Worm (Caenorhabditis elegans) whole organism, L3 larva: Measurements from ENCODE around the gene clec-84.

ENCODE experiments used
- R02D3.7 ChIP-seq: fragments of 150-350 bp; optimal IDR thresholded peaks from 2 replicates; lab custom pipeline; 2014; ENCODE audit warnings: missing biosample characterization, missing genetic modification characterization
- ZK546.5 ChIP-seq: sonication (generic microtip); optimal IDR thresholded peaks from 2 replicates; lab custom pipeline; 2017; ENCODE audit warnings: missing biosample characterization, missing genetic modification characterization
- aly-2 ChIP-seq: fragments of 150-350 bp; optimal IDR thresholded peaks from 2 replicates; lab custom pipeline; 2014; ENCODE audit warnings: missing biosample characterization, missing genetic modification characterization
- ama-1 ChIP-seq: fragments of 150-350 bp; optimal IDR thresholded peaks from 2 replicates; lab custom pipeline; 2018
- ceh-28 ChIP-seq: fragments of 150-350 bp; optimal IDR thresholded peaks from 2 replicates; lab custom pipeline; 2014; ENCODE audit warnings: missing biosample characterization, missing genetic modification reagents, missing genetic modification characterization
- ceh-82 ChIP-seq: fragments of 150-350 bp; optimal IDR thresholded peaks from 2 replicates; lab custom pipeline; 2014; ENCODE audit warnings: missing biosample characterization, missing genetic modification characterization
- ceh-9 ChIP-seq: sonication (generic microtip); optimal IDR thresholded peaks from 2 replicates; lab custom pipeline; 2018; ENCODE audit warnings: missing biosample characterization, missing genetic modification characterization
- daf-12 ChIP-seq: fragments of 150-350 bp; optimal IDR thresholded peaks from 2 replicates; lab custom pipeline; 2014; ENCODE audit warnings: missing biosample characterization, missing genetic modification reagents, missing genetic modification characterization
- egl-27 ChIP-seq: sonication (generic microtip); optimal IDR thresholded peaks from 4 replicates; lab custom pipeline; 2017; ENCODE audit warnings: missing biosample characterization, missing genetic modification reagents, missing genetic modification characterization
- egl-5 ChIP-seq: fragments of 150-350 bp; optimal IDR thresholded peaks from 2 replicates; lab custom pipeline; 2017; ENCODE audit warnings: missing biosample characterization, missing genetic modification reagents, missing genetic modification characterization, inconsistent platforms
- elt-1 ChIP-seq: fragments of 150-350 bp; optimal IDR thresholded peaks from 2 replicates; lab custom pipeline; 2014; ENCODE audit warnings: missing biosample characterization, missing genetic modification characterization
- elt-2 ChIP-seq: sonication (generic microtip); optimal IDR thresholded peaks from 2 replicates; lab custom pipeline; 2016; ENCODE audit warnings: missing genetic modification reagents, mild to moderate bottlenecking, missing genetic modification characterization, missing compliant biosample characterization
- elt-3 ChIP-seq, 3 experiments: fragments of 150-350 bp in 1 of 3; sonication (generic microtip) in 2 of 3; optimal IDR thresholded peaks; 2 replicates in 2 of 3; 4 replicates in 1 of 3; lab custom pipeline; 2014 to 2017; ENCODE audit warnings: missing biosample characterization in 3 of 3, missing genetic modification characterization in 3 of 3
- eor-1 ChIP-seq, 2 experiments: fragments of 150-350 bp; optimal IDR thresholded peaks; 2 replicates each; lab custom pipeline; 2014 to 2018; ENCODE audit warnings: missing biosample characterization in 2 of 2, missing genetic modification characterization in 2 of 2
- fkh-10 ChIP-seq: sonication (generic microtip); optimal IDR thresholded peaks from 2 replicates; lab custom pipeline; 2017; ENCODE audit warnings: missing biosample characterization, missing genetic modification reagents, missing genetic modification characterization
- fos-1 ChIP-seq: fragments of 150-350 bp; optimal IDR thresholded peaks from 2 replicates; lab custom pipeline; 2014; ENCODE audit warnings: missing biosample characterization, missing genetic modification characterization
- jun-1 ChIP-seq: fragments of 150-350 bp; optimal IDR thresholded peaks from 2 replicates; lab custom pipeline; 2014; ENCODE audit warnings: missing biosample characterization, missing genetic modification reagents, missing genetic modification characterization
- lin-15B ChIP-seq: fragments of 150-350 bp; optimal IDR thresholded peaks from 2 replicates; lab custom pipeline; 2014; ENCODE audit warnings: missing biosample characterization, missing genetic modification characterization
- lin-39 ChIP-seq: fragments of 150-350 bp; optimal IDR thresholded peaks from 2 replicates; lab custom pipeline; 2018; ENCODE audit warnings: missing biosample characterization, missing genetic modification reagents, missing genetic modification characterization
- lsy-12 ChIP-seq: sonication (generic microtip); optimal IDR thresholded peaks from 2 replicates; lab custom pipeline; 2016; ENCODE audit warnings: mild to moderate bottlenecking, missing genetic modification characterization, missing compliant biosample characterization
- mml-1 ChIP-seq: fragments of 150-350 bp; sonication (generic microtip); optimal IDR thresholded peaks from 3 replicates; lab custom pipeline; 2014; ENCODE audit warnings: missing biosample characterization, missing genetic modification characterization
- nhr-11 ChIP-seq: fragments of 150-350 bp; optimal IDR thresholded peaks from 2 replicates; lab custom pipeline; 2014; ENCODE audit warnings: missing biosample characterization, missing genetic modification characterization
- nhr-12 ChIP-seq: fragments of 150-350 bp; optimal IDR thresholded peaks from 2 replicates; lab custom pipeline; 2014; ENCODE audit warnings: missing biosample characterization, missing genetic modification characterization
- nhr-23 ChIP-seq: fragments of 150-350 bp; optimal IDR thresholded peaks from 2 replicates; lab custom pipeline; 2014; ENCODE audit warnings: missing biosample characterization, missing genetic modification reagents, missing genetic modification characterization
- nhr-237 ChIP-seq: fragments of 150-350 bp; optimal IDR thresholded peaks from 2 replicates; lab custom pipeline; 2014; ENCODE audit warnings: missing biosample characterization, missing genetic modification characterization
- nhr-25 ChIP-seq: sonication (generic microtip); optimal IDR thresholded peaks from 2 replicates; lab custom pipeline; 2017; ENCODE audit warnings: missing biosample characterization, missing genetic modification characterization
- nhr-28 ChIP-seq: fragments of 150-350 bp; optimal IDR thresholded peaks from 2 replicates; lab custom pipeline; 2014; ENCODE audit warnings: missing biosample characterization, missing genetic modification characterization
- nhr-43 ChIP-seq: sonication (generic microtip); optimal IDR thresholded peaks from 2 replicates; lab custom pipeline; 2016; ENCODE audit warnings: mild to moderate bottlenecking, missing genetic modification characterization, missing compliant biosample characterization; ENCODE audit not compliant: poor library complexity, severe bottlenecking
- nhr-67 ChIP-seq: fragments of 150-350 bp; optimal IDR thresholded peaks from 2 replicates; lab custom pipeline; 2014; ENCODE audit warnings: missing biosample characterization, missing genetic modification characterization
- nhr-76 ChIP-seq: fragments of 150-350 bp; sonication (generic microtip); optimal IDR thresholded peaks from 5 replicates; lab custom pipeline; 2014; ENCODE audit warnings: missing biosample characterization, missing genetic modification characterization
- nhr-77 ChIP-seq: fragments of 150-350 bp; optimal IDR thresholded peaks from 2 replicates; lab custom pipeline; 2014; ENCODE audit warnings: missing biosample characterization, missing genetic modification characterization
- pha-4 ChIP-seq: fragments of 150-350 bp; optimal IDR thresholded peaks from 2 replicates; lab custom pipeline; 2014; ENCODE audit warnings: missing biosample characterization, missing genetic modification reagents, missing genetic modification characterization
- pqm-1 ChIP-seq: fragments of 150-350 bp; optimal IDR thresholded peaks from 2 replicates; lab custom pipeline; 2017; ENCODE audit warnings: missing biosample characterization, missing genetic modification characterization, inconsistent platforms
- sea-2 ChIP-seq: fragments of 150-350 bp; sonication (generic microtip); optimal IDR thresholded peaks from 4 replicates; lab custom pipeline; 2014; ENCODE audit warnings: missing biosample characterization, missing genetic modification reagents, missing genetic modification characterization
- skn-1 ChIP-seq: fragments of 150-350 bp; optimal IDR thresholded peaks from 2 replicates; lab custom pipeline; 2014; ENCODE audit warnings: missing biosample characterization, missing genetic modification characterization
- snpc-4 ChIP-seq: fragments of 150-350 bp; optimal IDR thresholded peaks from 2 replicates; lab custom pipeline; 2014; ENCODE audit warnings: missing biosample characterization, missing genetic modification characterization
- tbx-2 ChIP-seq: sonication (generic microtip); optimal IDR thresholded peaks from 2 replicates; lab custom pipeline; 2016; ENCODE audit warnings: mild to moderate bottlenecking, missing genetic modification characterization, missing compliant biosample characterization
- ztf-11 ChIP-seq: fragments of 150-350 bp; optimal IDR thresholded peaks from 2 replicates; lab custom pipeline; 2014; ENCODE audit warnings: missing biosample characterization, missing genetic modification characterization
- ztf-4 ChIP-seq: fragments of 150-350 bp; optimal IDR thresholded peaks from 2 replicates; lab custom pipeline; 2014; ENCODE audit warnings: missing biosample characterization, missing genetic modification characterization

The clec-84 gene

DNA sequence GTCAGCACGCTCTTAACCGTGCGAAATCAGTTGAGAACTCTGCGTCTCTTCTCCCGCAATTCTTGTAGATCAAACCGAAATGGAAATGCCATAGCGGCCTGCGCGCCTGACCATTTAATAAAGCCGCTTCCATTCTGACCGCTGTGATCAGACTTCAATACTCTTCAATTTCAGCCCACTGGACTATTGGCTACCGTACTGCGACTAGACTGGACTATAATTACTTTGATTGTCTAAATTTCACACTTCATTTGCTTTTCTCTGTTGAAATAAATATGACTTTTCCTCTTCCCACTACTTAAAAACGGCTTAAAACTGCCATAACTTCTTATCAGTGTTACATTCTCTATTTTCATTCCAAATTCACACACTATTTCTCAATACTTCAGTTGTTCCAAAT lies 4.0 kb upstream of the clec-84 start, which contains the start of gene Y54G2A.7:
Gene Y54G2A.7 (plus strand): TSS at position 301 of the 400 bp plus-strand sequence.
- TF ChIP-seq jun-1 (tag; lab: Kevin White, UChicago) (no peak), elt-2 (peak; percentile 19), ZK546.5 (tag; lab: Kevin White, UChicago) (no peak), snpc-4 (tag; lab: Kevin White, UChicago) (no peak)

DNA sequence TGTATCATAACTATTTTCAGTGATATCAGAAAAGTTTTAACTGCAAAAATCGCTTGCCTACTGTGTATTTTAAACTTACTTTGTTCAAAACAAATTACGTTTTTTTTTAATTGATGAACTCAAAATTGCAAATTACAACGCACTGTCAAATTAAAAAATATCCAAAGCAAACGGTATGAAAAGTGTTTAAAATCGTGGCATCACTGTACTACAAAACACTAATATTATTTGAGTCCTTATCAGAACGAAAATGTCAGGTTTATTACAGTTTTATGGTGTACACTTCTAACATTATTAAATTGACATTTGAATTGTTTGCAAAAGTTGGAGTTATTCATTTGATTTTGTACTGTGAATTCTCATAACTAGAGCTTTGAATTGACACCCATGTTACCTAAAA lies 1.0 kb upstream of the clec-84 start, which contains the start of gene clec-83:
Gene clec-83 (minus strand): TSS at position 213 of the 400 bp plus-strand sequence.
- TF ChIP-seq pha-4 (tag; lab: Kevin White, UChicago) (peak; percentile 28), lsy-12 (tag; lab: Kevin White, UChicago) (no peak), sea-2 (GFP tag; lab: Kevin White, UChicago) (no peak), fkh-10 (GFP tag; lab: Kevin White, UChicago) (no peak), elt-2 (peak; percentile 55), nhr-28 (tag; lab: Kevin White, UChicago) (no peak), egl-5 (tag; lab: Kevin White, UChicago) (no peak), daf-12 (tag; lab: Kevin White, UChicago) (no peak), ztf-11 (no peak), lin-39 (tag; lab: Kevin White, UChicago) (no peak), aly-2 (tag; lab: Kevin White, UChicago) (no peak), skn-1 (tag; lab: Kevin White, UChicago) (no peak), nhr-76 (tag; lab: Kevin White, UChicago) (no peak), pqm-1 (tag; lab: Kevin White, UChicago) (peak; percentile 27)

ce11 chrIV:2843882-2844281 lies 1.6 kb downstream of the clec-84 start, which contains the start of gene Y54G2A.15:
Gene Y54G2A.15 (minus strand): TSS chrIV:2843982.
- no peak for TF ChIP-seq ztf-11
- no peak for TF ChIP-seq pha-4 (tag; lab: Kevin White, UChicago)
- TF ChIP-seq nhr-67 (tag; lab: Kevin White, UChicago): no peak
- no peak for TF ChIP-seq snpc-4 (tag; lab: Kevin White, UChicago)
- TF ChIP-seq eor-1 (tag; optimal IDR thresholded peaks at IDR 0.05; lab: Kevin White, UChicago): no peak
- no peak for TF ChIP-seq R02D3.7
- TF ChIP-seq fos-1: no peak
- no peak for TF ChIP-seq egl-27 (tag; lab: Kevin White, UChicago)
- TF ChIP-seq fkh-10 (GFP tag; lab: Kevin White, UChicago): no peak
- TF ChIP-seq lin-39 (tag; lab: Kevin White, UChicago): no peak
- no peak for TF ChIP-seq nhr-23 (tag; lab: Kevin White, UChicago)
- no peak for TF ChIP-seq ceh-9 (tag; lab: Kevin White, UChicago)
- TF ChIP-seq nhr-77 (tag; lab: Kevin White, UChicago): no peak
- TF ChIP-seq nhr-11 (tag; lab: Kevin White, UChicago): no peak
- TF ChIP-seq jun-1 (tag; lab: Kevin White, UChicago): no peak

ce11 chrIV:2846264-2846663 lies 4.0 kb downstream of the clec-84 start, which contains the start of gene Y54G2A.40:
Gene Y54G2A.40 (plus strand): TSS chrIV:2846476.
- TF ChIP-seq nhr-237: no peak
- TF ChIP-seq lin-15B (tag; lab: Kevin White, UChicago): peak; percentile 36
- TF ChIP-seq elt-2: peak; percentile 9
- TF ChIP-seq R02D3.7: no peak
- peak; percentile 98 for TF ChIP-seq pha-4 (tag; lab: Kevin White, UChicago)

ce11 chrIV:2849269-2849668 lies 7.0 kb downstream of the clec-84 start:
- TF ChIP-seq ceh-28 (tag; lab: Kevin White, UChicago) (no peak), fos-1 (no peak), nhr-76 (tag; lab: Kevin White, UChicago) (no peak), ceh-82 (tag; lab: Kevin White, UChicago) (no peak), daf-12 (tag; lab: Kevin White, UChicago) (no peak), tbx-2 (tag; lab: Kevin White, UChicago) (no peak), nhr-12 (tag; lab: Kevin White, UChicago) (no peak), elt-1 (tag; lab: Kevin White, UChicago) (no peak), elt-3 (tag; optimal IDR thresholded peaks at IDR 0.05; lab: Kevin White, UChicago) (no peak), sea-2 (GFP tag; lab: Kevin White, UChicago) (no peak), mml-1 (no peak), nhr-77 (tag; lab: Kevin White, UChicago) (no peak), nhr-43 (no peak), pha-4 (tag; lab: Kevin White, UChicago) (no peak), ztf-4 (tag; lab: Kevin White, UChicago) (no peak), ama-1 (lab: Kevin White, UChicago) (no peak), nhr-23 (tag; lab: Kevin White, UChicago) (no peak), egl-5 (tag; lab: Kevin White, UChicago) (no peak), nhr-25 (tag; lab: Kevin White, UChicago) (no peak)
